Worm (Caenorhabditis elegans) whole organism, L4 larva: ENCODE results near the gene ghi-1.

Experiments used
- F37D6.2 ChIP-seq: sonication (generic microtip); optimal IDR thresholded peaks from 2 replicates; lab custom pipeline; 2016; ENCODE audit warnings: mild to moderate bottlenecking, missing genetic modification characterization, missing compliant biosample characterization
- F49E8.2 ChIP-seq: sonication (generic microtip); optimal IDR thresholded peaks from 2 replicates; lab custom pipeline; 2016; ENCODE audit warnings: missing compliant biosample characterization, mild to moderate bottlenecking, missing genetic modification characterization, borderline replicate concordance
- Y105C5A.15 ChIP-seq: fragments of 200-800 bp; sonication (Bioruptor generic); IDR thresholded peaks from 2 replicates; pipeline ENCODE4 v1.3.6; 2022; ENCODE audit warnings: missing genetic modification characterization, missing compliant biosample characterization
- attf-4 ChIP-seq: sonication (generic microtip); optimal IDR thresholded peaks from 3 replicates; lab custom pipeline; 2017; ENCODE audit warnings: missing biosample characterization, missing genetic modification characterization
- ces-1 ChIP-seq: fragments of 150-350 bp; sonication (generic microtip); optimal IDR thresholded peaks from 4 replicates; lab custom pipeline; 2014; ENCODE audit warnings: missing biosample characterization, missing genetic modification reagents, missing genetic modification characterization
- ctbp-1 ChIP-seq: fragments of 200-800 bp; sonication (Bioruptor generic); IDR thresholded peaks from 2 replicates; pipeline ENCODE4 v1.3.6; 2022; ENCODE audit warnings: missing genetic modification reagents, missing genetic modification characterization, missing compliant biosample characterization
- daf-12 ChIP-seq: fragments of 150-350 bp; optimal IDR thresholded peaks from 2 replicates; lab custom pipeline; 2014; ENCODE audit warnings: missing biosample characterization, missing genetic modification reagents, missing genetic modification characterization
- dve-1 ChIP-seq: sonication (generic microtip); optimal IDR thresholded peaks from 2 replicates; lab custom pipeline; 2017; ENCODE audit warnings: antibody characterized with exemption, mild to moderate bottlenecking, missing genetic modification characterization, missing compliant biosample characterization; ENCODE audit not compliant: insufficient read depth
- hmg-1.1 ChIP-seq: fragments of 200-800 bp; sonication (Bioruptor generic); IDR thresholded peaks from 2 replicates; pipeline ENCODE4 v1.3.6; 2022; ENCODE audit warnings: missing genetic modification reagents, missing genetic modification characterization, missing compliant biosample characterization
- lin-13 ChIP-seq: fragments of 150-350 bp; optimal IDR thresholded peaks from 2 replicates; lab custom pipeline; 2014; ENCODE audit warnings: missing biosample characterization, missing genetic modification reagents, missing genetic modification characterization
- lin-38 ChIP-seq: fragments of 200-800 bp; sonication (Bioruptor generic); IDR thresholded peaks from 2 replicates; pipeline ENCODE4 v1.3.6; 2022; ENCODE audit warnings: missing genetic modification reagents, missing genetic modification characterization, missing compliant biosample characterization
- madf-5 ChIP-seq, 2 experiments: fragments of 200-800 bp; sonication (Bioruptor generic); IDR thresholded peaks; 2 replicates each; pipeline ENCODE4 v1.3.6; 2022; ENCODE audit warnings: missing compliant biosample characterization in 2 of 2, missing genetic modification characterization in 2 of 2
- mes-2 ChIP-seq: sonication (generic microtip); optimal IDR thresholded peaks from 2 replicates; lab custom pipeline; 2016; ENCODE audit warnings: missing genotype, mild to moderate bottlenecking, missing genetic modification characterization, missing compliant biosample characterization; ENCODE audit not compliant: poor library complexity, severe bottlenecking
- mxl-3 ChIP-seq: fragments of 200-800 bp; sonication (Bioruptor generic); optimal IDR thresholded peaks from 2 replicates; lab custom pipeline; 2018; ENCODE audit warnings: mild to moderate bottlenecking, missing genetic modification characterization, missing compliant biosample characterization
- nhr-111 ChIP-seq: fragments of 200-800 bp; sonication (Bioruptor generic); optimal IDR thresholded peaks from 2 replicates; lab custom pipeline; 2018; ENCODE audit warnings: mild to moderate bottlenecking, missing genetic modification characterization, missing compliant biosample characterization
- nhr-25 ChIP-seq: sonication (generic microtip); optimal IDR thresholded peaks from 2 replicates; lab custom pipeline; 2017; ENCODE audit warnings: missing genetic modification characterization, mild to moderate bottlenecking, missing compliant biosample characterization, antibody characterized with exemption, moderate library complexity, borderline replicate concordance; ENCODE audit not compliant: insufficient read depth
- nhr-28 ChIP-seq: fragments of 150-350 bp; optimal IDR thresholded peaks from 2 replicates; lab custom pipeline; 2014; ENCODE audit warnings: missing biosample characterization, missing genetic modification characterization
- nhr-42 ChIP-seq: fragments of 200-800 bp; sonication (Bioruptor generic); IDR thresholded peaks from 2 replicates; pipeline ENCODE4 v1.3.6; 2022; ENCODE audit warnings: missing genetic modification characterization, missing compliant biosample characterization
- nhr-77 ChIP-seq: fragments of 150-350 bp; optimal IDR thresholded peaks from 2 replicates; lab custom pipeline; 2014; ENCODE audit warnings: missing biosample characterization, missing genetic modification characterization
- rbr-2 ChIP-seq: sonication (generic microtip); optimal IDR thresholded peaks from 2 replicates; lab custom pipeline; 2016; ENCODE audit warnings: missing genotype, missing genetic modification characterization, missing compliant biosample characterization
- snpc-1.2 ChIP-seq: fragments of 200-800 bp; sonication (Bioruptor generic); IDR thresholded peaks from 2 replicates; pipeline ENCODE4 v1.3.6; 2022; ENCODE audit warnings: missing genetic modification reagents, missing genetic modification characterization, missing compliant biosample characterization
- unc-130 ChIP-seq: sonication (generic microtip); optimal IDR thresholded peaks from 2 replicates; lab custom pipeline; 2016; ENCODE audit warnings: missing genetic modification reagents, missing genetic modification characterization, missing compliant biosample characterization
- zfp-3 ChIP-seq: fragments of 200-800 bp; sonication (Bioruptor generic); conservative IDR thresholded peaks from 2 replicates; pipeline ENCODE4 v1.3.6; 2022; ENCODE audit warnings: missing genetic modification reagents, missing genetic modification characterization, missing compliant biosample characterization

ghi-1 gene

ce11 chrII:11694432-11694831 lies 47.9 kb downstream of the ghi-1 start (continued):
- peak; percentile 43 for TF ChIP-seq dve-1 (tag; lab: Kevin White, UChicago)
- TF ChIP-seq daf-12 (tag; lab: Kevin White, UChicago): no peak
- peak; percentile 38 for TF ChIP-seq mes-2 (tag; lab: Kevin White, UChicago)
- TF ChIP-seq lin-13 (GFP tag; lab: Kevin White, UChicago): peak; percentile 29
- TF ChIP-seq Y105C5A.15: no peak
- peak; percentile 1 for TF ChIP-seq nhr-77 (tag; lab: Kevin White, UChicago)
- 0 out of 2 replicates have a peak, but pooled peaks have one; percentile 17 for TF ChIP-seq snpc-1.2 (GFP tag; lab: Robert Waterston, UW)
- no peak for TF ChIP-seq ctbp-1 (GFP tag; lab: Robert Waterston, UW)
- peak; percentile 15 for TF ChIP-seq rbr-2
- TF ChIP-seq F37D6.2 (tag; lab: Kevin White, UChicago): no peak
- TF ChIP-seq ces-1 (GFP tag; lab: Kevin White, UChicago): no peak
- TF ChIP-seq, all 104 proteins: peak for 13

ce11 chrII:11695161-11695944 lies 48.8 kb downstream of the ghi-1 start, which contains the start of gene tars-1:
TSS of gene tars-1 (minus strand) at chrII:11695657.
- TF ChIP-seq hmg-1.1 (GFP tag; lab: Robert Waterston, UW): peak; percentile 9; the same call in 1 of the 2 replicates
- TF ChIP-seq lin-38: peak; percentile 68
- 0 out of 2 replicates have a peak, but pooled peaks have one; percentile 32 for TF ChIP-seq zfp-3 (GFP tag; lab: Robert Waterston, UW)
- TF ChIP-seq nhr-42 (GFP tag; lab: Robert Waterston, UW): 0 out of 2 replicates have a peak, but pooled peaks have one; percentile 22
- peak; percentile 15 for TF ChIP-seq dve-1 (tag; lab: Kevin White, UChicago)
- peak; percentile 14 for TF ChIP-seq unc-130 (GFP tag; lab: Kevin White, UChicago)
- TF ChIP-seq F49E8.2 (tag; lab: Kevin White, UChicago): peak; percentile 18

ce11 chrII:11695945-11696270 lies 49.4 kb downstream of the ghi-1 start, which contains the start of gene xpf-1:
TSS of gene xpf-1 (plus strand) at chrII:11696171.
- TF ChIP-seq ctbp-1 (GFP tag; lab: Robert Waterston, UW): no peak
- TF ChIP-seq nhr-25 (tag; lab: Kevin White, UChicago): no peak
- TF ChIP-seq mxl-3 (GFP tag; lab: Kevin White, UChicago): no peak
- TF ChIP-seq lin-13 (GFP tag; lab: Kevin White, UChicago): no peak
- no peak for TF ChIP-seq nhr-28 (tag; lab: Kevin White, UChicago)
- no peak for TF ChIP-seq madf-5 (GFP tag; IDR thresholded peaks at IDR 0.05; lab: Robert Waterston, UW)
- no peak for TF ChIP-seq nhr-111 (GFP tag; lab: Kevin White, UChicago)
- TF ChIP-seq attf-4 (tag; lab: Kevin White, UChicago): no peak
- TF ChIP-seq, all 104 proteins: peak for 0
